Worm (Caenorhabditis elegans) whole organism, L2 larva: ENCODE measurements around the gene F55C12.19.

ENCODE experiments used
- C34F6.9 ChIP-seq: fragments of 150-350 bp; optimal IDR thresholded peaks from 2 replicates; lab custom pipeline; 2014; ENCODE audit warnings: missing biosample characterization, missing genetic modification characterization
- F13H6.1 ChIP-seq: sonication (generic microtip); optimal IDR thresholded peaks from 2 replicates; lab custom pipeline; 2016; ENCODE audit warnings: missing genetic modification characterization, missing compliant biosample characterization
- R02D3.7 ChIP-seq: fragments of 150-350 bp; optimal IDR thresholded peaks from 2 replicates; lab custom pipeline; 2014; ENCODE audit warnings: missing biosample characterization, missing genetic modification characterization
- Y55F3AM.14 ChIP-seq: fragments of 200-800 bp; sonication (Bioruptor generic); optimal IDR thresholded peaks from 2 replicates; lab custom pipeline; 2018; ENCODE audit warnings: mild to moderate bottlenecking, missing genetic modification characterization, missing compliant biosample characterization
- ZK546.5 ChIP-seq: sonication (generic microtip); optimal IDR thresholded peaks from 2 replicates; lab custom pipeline; 2017; ENCODE audit warnings: missing biosample characterization, missing genetic modification characterization
- alr-1 ChIP-seq: fragments of 150-350 bp; optimal IDR thresholded peaks from 2 replicates; lab custom pipeline; 2014; ENCODE audit warnings: missing biosample characterization, missing genetic modification characterization
- ama-1 ChIP-seq: fragments of 150-350 bp; optimal IDR thresholded peaks from 2 replicates; lab custom pipeline; 2018; ENCODE audit warnings: inconsistent platforms
- blmp-1 ChIP-seq: sonication (generic microtip); optimal IDR thresholded peaks from 2 replicates; lab custom pipeline; 2017; ENCODE audit warnings: missing genetic modification characterization, mild to moderate bottlenecking, missing compliant biosample characterization, antibody characterized with exemption, moderate library complexity; ENCODE audit not compliant: insufficient read depth
- ceh-16 ChIP-seq: fragments of 150-350 bp; optimal IDR thresholded peaks from 2 replicates; lab custom pipeline; 2014; ENCODE audit warnings: missing biosample characterization, missing genetic modification characterization
- crh-2 ChIP-seq: sonication (generic microtip); optimal IDR thresholded peaks from 2 replicates; lab custom pipeline; 2017; ENCODE audit warnings: missing biosample characterization, missing genetic modification characterization
- elt-1 ChIP-seq: fragments of 150-350 bp; optimal IDR thresholded peaks from 2 replicates; lab custom pipeline; 2014; ENCODE audit warnings: missing biosample characterization, missing genetic modification characterization
- elt-3 ChIP-seq: sonication (generic microtip); optimal IDR thresholded peaks from 2 replicates; lab custom pipeline; 2017; ENCODE audit warnings: missing biosample characterization, missing genetic modification characterization
- gmeb-1 ChIP-seq: fragments of 150-350 bp; optimal IDR thresholded peaks from 2 replicates; lab custom pipeline; 2014; ENCODE audit warnings: missing biosample characterization, missing genetic modification characterization
- lin-11 ChIP-seq: fragments of 150-350 bp; sonication (generic microtip); optimal IDR thresholded peaks from 2 replicates; lab custom pipeline; 2014; ENCODE audit warnings: missing biosample characterization, missing genetic modification characterization, inconsistent platforms, mixed read lengths
- lin-13 ChIP-seq: fragments of 150-350 bp; optimal IDR thresholded peaks from 2 replicates; lab custom pipeline; 2014; ENCODE audit warnings: missing biosample characterization, missing genetic modification reagents, missing genetic modification characterization
- lin-39 ChIP-seq: fragments of 150-350 bp; optimal IDR thresholded peaks from 2 replicates; lab custom pipeline; 2014; ENCODE audit warnings: missing biosample characterization, missing genetic modification reagents, missing genetic modification characterization
- lsy-2 ChIP-seq, 2 experiments: fragments of 150-350 bp in 1 of 2; sonication (generic microtip) in 1 of 2; optimal IDR thresholded peaks; 2 replicates each; lab custom pipeline; 2014 to 2017; ENCODE audit warnings: missing biosample characterization in 2 of 2, missing genetic modification characterization in 2 of 2
- mab-5 ChIP-seq: fragments of 150-350 bp; optimal IDR thresholded peaks from 2 replicates; lab custom pipeline; 2014; ENCODE audit warnings: missing biosample characterization, missing genetic modification characterization
- mdl-1 ChIP-seq, 2 experiments: fragments of 150-350 bp in 1 of 2; sonication (generic microtip) in 1 of 2; optimal IDR thresholded peaks; 2 replicates each; lab custom pipeline; 2017; ENCODE audit warnings: missing biosample characterization in 2 of 2, missing genetic modification characterization in 2 of 2
- nhr-10 ChIP-seq: sonication (generic microtip); optimal IDR thresholded peaks from 2 replicates; lab custom pipeline; 2017; ENCODE audit warnings: missing biosample characterization, missing genetic modification characterization
- nhr-11 ChIP-seq: fragments of 150-350 bp; optimal IDR thresholded peaks from 2 replicates; lab custom pipeline; 2014; ENCODE audit warnings: missing biosample characterization, missing genetic modification characterization
- nhr-12 ChIP-seq: fragments of 150-350 bp; optimal IDR thresholded peaks from 2 replicates; lab custom pipeline; 2014; ENCODE audit warnings: missing biosample characterization, missing genetic modification characterization
- nhr-21 ChIP-seq: fragments of 150-350 bp; optimal IDR thresholded peaks from 2 replicates; lab custom pipeline; 2014; ENCODE audit warnings: missing biosample characterization, missing genetic modification characterization
- nhr-23 ChIP-seq: fragments of 150-350 bp; optimal IDR thresholded peaks from 2 replicates; lab custom pipeline; 2014; ENCODE audit warnings: missing biosample characterization, missing genetic modification reagents, missing genetic modification characterization
- nhr-237 ChIP-seq: fragments of 150-350 bp; optimal IDR thresholded peaks from 2 replicates; lab custom pipeline; 2014; ENCODE audit warnings: missing biosample characterization, missing genetic modification characterization
- nhr-6 ChIP-seq: fragments of 150-350 bp; optimal IDR thresholded peaks from 2 replicates; lab custom pipeline; 2014; ENCODE audit warnings: missing biosample characterization, missing genetic modification characterization
- nhr-77 ChIP-seq: fragments of 150-350 bp; optimal IDR thresholded peaks from 2 replicates; lab custom pipeline; 2014; ENCODE audit warnings: missing biosample characterization, missing genetic modification characterization
- peb-1 ChIP-seq: fragments of 150-350 bp; optimal IDR thresholded peaks from 2 replicates; lab custom pipeline; 2014; ENCODE audit warnings: missing biosample characterization, missing genetic modification characterization
- sem-4 ChIP-seq: fragments of 150-350 bp; optimal IDR thresholded peaks from 2 replicates; lab custom pipeline; 2014; ENCODE audit warnings: missing biosample characterization, missing genetic modification reagents, missing genetic modification characterization
- sma-9 ChIP-seq, 2 experiments: fragments of 150-350 bp in 1 of 2; sonication (generic microtip) in 1 of 2; optimal IDR thresholded peaks; 2 replicates each; lab custom pipeline; 2014 to 2016; ENCODE audit warnings: missing genetic modification characterization in 2 of 2, mild to moderate bottlenecking in 1 of 2, missing biosample characterization in 1 of 2, missing compliant biosample characterization in 1 of 2, missing genetic modification reagents in 1 of 2, moderate library complexity in 1 of 2
- snpc-4 ChIP-seq: fragments of 150-350 bp; optimal IDR thresholded peaks from 2 replicates; lab custom pipeline; 2014; ENCODE audit warnings: missing biosample characterization, missing genetic modification characterization
- unc-39 ChIP-seq: fragments of 150-350 bp; optimal IDR thresholded peaks from 2 replicates; lab custom pipeline; 2014; ENCODE audit warnings: missing biosample characterization, missing genetic modification characterization
- unc-55 ChIP-seq: fragments of 150-350 bp; sonication (generic microtip); optimal IDR thresholded peaks from 3 replicates; lab custom pipeline; 2014; ENCODE audit warnings: missing biosample characterization, missing genetic modification reagents, missing genetic modification characterization
- ztf-1 ChIP-seq: fragments of 200-800 bp; sonication (Bioruptor generic); conservative IDR thresholded peaks from 2 replicates; pipeline ENCODE4 v1.3.6; 2022; ENCODE audit warnings: missing genetic modification characterization, missing compliant biosample characterization
- ztf-11 ChIP-seq: sonication (generic microtip); optimal IDR thresholded peaks from 2 replicates; lab custom pipeline; 2017; ENCODE audit warnings: missing biosample characterization, missing genetic modification characterization
- ztf-4 ChIP-seq: fragments of 150-350 bp; optimal IDR thresholded peaks from 2 replicates; lab custom pipeline; 2014; ENCODE audit warnings: missing biosample characterization, missing genetic modification characterization

The F55C12.19 gene

ce11 chrII:5901407-5902026 is 35.6 kb downstream of the F55C12.19 start (continued):
- TF ChIP-seq unc-39 (tag; lab: Kevin White, UChicago) (no peak), F13H6.1 (tag; lab: Kevin White, UChicago) (peak; percentile 52), nhr-23 (tag; lab: Kevin White, UChicago) (no peak), sem-4 (tag; lab: Kevin White, UChicago) (peak; percentile 7), C34F6.9 (no peak), ztf-11 (tag; lab: Kevin White, UChicago) (no peak), elt-3 (tag; lab: Kevin White, UChicago) (no peak), lin-13 (GFP tag; lab: Kevin White, UChicago) (no peak), nhr-11 (tag; lab: Kevin White, UChicago) (no peak), nhr-21 (tag; lab: Kevin White, UChicago) (peak; percentile 61), unc-55 (GFP tag; lab: Kevin White, UChicago) (peak; percentile 35), nhr-237 (tag; lab: Kevin White, UChicago) (no peak), blmp-1 (tag; lab: Kevin White, UChicago) (no peak), mdl-1 (tag; optimal IDR thresholded peaks at IDR 0.05; lab: Kevin White, UChicago) (peak in 1 of 2 experiments; percentile 7), mab-5 (no peak), ceh-16 (tag; lab: Kevin White, UChicago) (peak; percentile 11), snpc-4 (no peak), lsy-2 (tag; optimal IDR thresholded peaks at IDR 0.05; lab: Kevin White, UChicago) (peak in 1 of 2 experiments; percentile 28), lin-39 (peak; percentile 18), ztf-1 (GFP tag; lab: Robert Waterston, UW) (no peak), Y55F3AM.14 (peak; percentile 45)

ce11 chrII:5902139-5902538 is 36.2 kb downstream of the F55C12.19 start:
- TF ChIP-seq ztf-4 (tag; lab: Kevin White, UChicago), result no peak
- no peak for TF ChIP-seq blmp-1 (tag; lab: Kevin White, UChicago)
- no peak for TF ChIP-seq ZK546.5 (tag; lab: Kevin White, UChicago)
- TF ChIP-seq mab-5, result no peak
- TF ChIP-seq ztf-1 (GFP tag; lab: Robert Waterston, UW), result no peak
- TF ChIP-seq elt-3 (tag; lab: Kevin White, UChicago), result no peak

ce11 chrII:5904252-5904651 is 38.3 kb downstream of the F55C12.19 start, which contains the start of gene tsp-18:
TSS of gene tsp-18 (plus strand) at chrII:5904552.
- TF ChIP-seq ama-1 (lab: Kevin White, UChicago) (no peak), F13H6.1 (tag; lab: Kevin White, UChicago) (no peak), gmeb-1 (no peak), nhr-12 (tag; lab: Kevin White, UChicago) (no peak), lin-13 (GFP tag; lab: Kevin White, UChicago) (no peak), ztf-11 (tag; lab: Kevin White, UChicago) (no peak), ztf-4 (tag; lab: Kevin White, UChicago) (no peak), nhr-23 (tag; lab: Kevin White, UChicago) (no peak), C34F6.9 (no peak), Y55F3AM.14 (no peak), snpc-4 (no peak), ztf-1 (GFP tag; lab: Robert Waterston, UW) (no peak), nhr-6 (tag; lab: Kevin White, UChicago) (no peak)
- TF ChIP-seq, all 48 proteins: peak for 0

- TF ChIP-seq nhr-10 (tag; lab: Kevin White, UChicago) (no peak), crh-2 (tag; lab: Kevin White, UChicago) (no peak), lin-11 (tag; lab: Kevin White, UChicago) (no peak), peb-1 (tag; lab: Kevin White, UChicago) (no peak), ama-1 (lab: Kevin White, UChicago) (no peak), ceh-16 (tag; lab: Kevin White, UChicago) (no peak), elt-1 (tag; lab: Kevin White, UChicago) (no peak), nhr-21 (tag; lab: Kevin White, UChicago) (no peak), nhr-77 (tag; lab: Kevin White, UChicago) (no peak), ztf-1 (GFP tag; lab: Robert Waterston, UW) (no peak), sem-4 (tag; lab: Kevin White, UChicago) (no peak), alr-1 (no peak), blmp-1 (tag; lab: Kevin White, UChicago) (no peak), sma-9 (GFP tag; optimal IDR thresholded peaks at IDR 0.05; lab: Kevin White, UChicago) (no peak), sma-9 (tag; optimal IDR thresholded peaks at IDR 0.05; lab: Kevin White, UChicago) (no peak), nhr-12 (tag; lab: Kevin White, UChicago) (no peak), elt-3 (tag; lab: Kevin White, UChicago) (no peak), mab-5 (no peak), R02D3.7 (no peak)
Observed at ce11 chrII:5906274-5906673, 40.3 kb downstream of the F55C12.19 start, which contains the start of gene F59G1.8. TSS of gene F59G1.8 (plus strand) at chrII:5906566.
